Fruit fly (Drosophila melanogaster) whole organism, embryonic: Measurements from ENCODE around the gene CG34300.
A peak's percentile ranks its signal among the peaks of the same experiment; 100 is the strongest.

Source experiments
- Aef1 ChIP-seq: fragments of 200-800 bp; sonication (Bioruptor generic); IDR thresholded peaks from 3 replicates; pipeline ENCODE4 v1.3.6; 2022; ENCODE audit warnings: missing biosample characterization, missing genetic modification characterization
- CG10274 ChIP-seq: fragments of 200-800 bp; sonication (Bioruptor generic); optimal IDR thresholded peaks from 3 replicates; lab custom pipeline; 2017; ENCODE audit warnings: missing biosample characterization, mild to moderate bottlenecking, missing genetic modification characterization
- CG12391 ChIP-seq: fragments of 200-800 bp; sonication (Bioruptor generic); optimal IDR thresholded peaks from 3 replicates; lab custom pipeline; 2018; ENCODE audit warnings: missing biosample characterization, mild to moderate bottlenecking, missing genetic modification characterization, moderate library complexity
- CG13424 ChIP-seq: fragments of 200-800 bp; sonication (Bioruptor generic); optimal IDR thresholded peaks from 2 replicates; lab custom pipeline; 2019; ENCODE audit warnings: missing biosample characterization, mild to moderate bottlenecking, missing genetic modification characterization, moderate library complexity
- CG14441 ChIP-seq: fragments of 200-800 bp; sonication (Bioruptor generic); IDR thresholded peaks from 2 replicates; pipeline ENCODE4 v1.3.6; 2022; ENCODE audit warnings: missing biosample characterization, missing genetic modification characterization
- CG14667 ChIP-seq: fragments of 200-800 bp; sonication (Bioruptor generic); IDR thresholded peaks from 2 replicates; pipeline ENCODE4 v1.3.6; 2022; ENCODE audit warnings: missing biosample characterization, missing genetic modification characterization
- CG15011 ChIP-seq: fragments of 200-800 bp; sonication (Bioruptor generic); optimal IDR thresholded peaks from 3 replicates; lab custom pipeline; 2018; ENCODE audit warnings: missing biosample characterization, mild to moderate bottlenecking, missing genetic modification characterization
- CG15601 ChIP-seq: fragments of 200-800 bp; sonication (Bioruptor generic); optimal IDR thresholded peaks from 3 replicates; lab custom pipeline; 2019; ENCODE audit warnings: missing biosample characterization, mild to moderate bottlenecking, missing genetic modification characterization, moderate library complexity
- CG1603 ChIP-seq: fragments of 200-800 bp; sonication (Bioruptor generic); optimal IDR thresholded peaks from 2 replicates; lab custom pipeline; 2019; ENCODE audit warnings: missing biosample characterization, mild to moderate bottlenecking, missing genetic modification characterization, moderate library complexity
- CG16815 ChIP-seq: fragments of 200-800 bp; sonication (Bioruptor generic); optimal IDR thresholded peaks from 3 replicates; lab custom pipeline; 2017; ENCODE audit warnings: missing biosample characterization, mild to moderate bottlenecking, missing genetic modification characterization
- CG18619 ChIP-seq: fragments of 200-800 bp; sonication (Bioruptor generic); optimal IDR thresholded peaks from 3 replicates; lab custom pipeline; 2017; ENCODE audit warnings: missing biosample characterization, mild to moderate bottlenecking, missing genetic modification characterization
- CG18764 ChIP-seq: fragments of 200-800 bp; sonication (Bioruptor generic); optimal IDR thresholded peaks from 3 replicates; lab custom pipeline; 2016; ENCODE audit warnings: missing biosample characterization, missing genetic modification characterization
- CG30431 ChIP-seq: fragments of 200-800 bp; sonication (Bioruptor generic); optimal IDR thresholded peaks from 2 replicates; lab custom pipeline; 2017; ENCODE audit warnings: missing biosample characterization, missing genetic modification characterization
- CG32772 ChIP-seq: fragments of 200-800 bp; sonication (Bioruptor generic); IDR thresholded peaks from 2 replicates; pipeline ENCODE4 v1.3.6; 2022; ENCODE audit warnings: missing biosample characterization, missing genetic modification characterization
- CG3847 ChIP-seq: fragments of 200-800 bp; sonication (Bioruptor generic); IDR thresholded peaks from 2 replicates; pipeline ENCODE4 v1.3.6; 2022; ENCODE audit warnings: missing biosample characterization, missing genetic modification characterization
- CG7786 ChIP-seq: fragments of 200-800 bp; sonication (Bioruptor generic); optimal IDR thresholded peaks from 2 replicates; lab custom pipeline; 2016; ENCODE audit warnings: missing biosample characterization, missing genetic modification characterization
- CG7987 ChIP-seq: fragments of 200-800 bp; sonication (Bioruptor generic); optimal IDR thresholded peaks from 2 replicates; lab custom pipeline; 2018; ENCODE audit warnings: missing biosample characterization, mild to moderate bottlenecking, missing genetic modification characterization, moderate library complexity
- CG8388 ChIP-seq: fragments of 200-800 bp; sonication (Bioruptor generic); optimal IDR thresholded peaks from 2 replicates; lab custom pipeline; 2019; ENCODE audit warnings: missing biosample characterization, mild to moderate bottlenecking, missing genetic modification characterization, moderate library complexity
- CG8924 ChIP-seq: fragments of 200-800 bp; optimal IDR thresholded peaks from 3 replicates; lab custom pipeline; 2019; ENCODE audit warnings: missing biosample characterization, mild to moderate bottlenecking, missing genetic modification characterization, moderate library complexity
- CkIIα-i1 ChIP-seq: fragments of 200-800 bp; sonication (Bioruptor generic); IDR thresholded peaks from 2 replicates; pipeline ENCODE4 v1.3.6; 2022; ENCODE audit warnings: missing biosample characterization, missing genetic modification characterization
- CoRest ChIP-seq: fragments of 200-800 bp; sonication (Bioruptor generic); optimal IDR thresholded peaks from 3 replicates; lab custom pipeline; 2018; ENCODE audit warnings: missing biosample characterization, mild to moderate bottlenecking, missing genetic modification characterization, moderate library complexity
- E2f1 ChIP-seq: fragments of 200-800 bp; sonication (Bioruptor generic); IDR thresholded peaks from 2 replicates; pipeline ENCODE4 v1.3.6; 2022; ENCODE audit warnings: missing biosample characterization, missing genetic modification characterization
- Eip74EF ChIP-seq, 2 experiments: fragments of 200-800 bp in 1 of 2; fragments of >200 bp in 1 of 2; sonication (Bioruptor generic) in 1 of 2; optimal IDR thresholded peaks; 2 replicates each; lab custom pipeline; 2017 to 2019; ENCODE audit warnings: missing biosample characterization in 2 of 2, missing genetic modification characterization in 2 of 2, mild to moderate bottlenecking in 1 of 2, moderate library complexity in 1 of 2
- HHEX ChIP-seq: fragments of 200-800 bp; sonication (Bioruptor generic); optimal IDR thresholded peaks from 3 replicates; lab custom pipeline; 2017; ENCODE audit warnings: missing biosample characterization, mild to moderate bottlenecking, missing genetic modification characterization, missing genetic modification reagents
- Hey ChIP-seq: fragments of 200-800 bp; sonication (Bioruptor generic); optimal IDR thresholded peaks from 3 replicates; lab custom pipeline; 2018; ENCODE audit warnings: missing biosample characterization, mild to moderate bottlenecking, missing genetic modification characterization
- Hmr ChIP-seq: fragments of 200-800 bp; sonication (Bioruptor generic); optimal IDR thresholded peaks from 3 replicates; lab custom pipeline; 2017; ENCODE audit warnings: mild to moderate bottlenecking, missing biosample characterization, missing genetic modification reagents, missing genetic modification characterization
- Hr3 ChIP-seq: fragments of 200-800 bp; sonication (Bioruptor generic); optimal IDR thresholded peaks from 3 replicates; lab custom pipeline; 2016; ENCODE audit warnings: missing biosample characterization, missing genetic modification characterization
- Hr51 ChIP-seq, 2 experiments: fragments of 200-800 bp; sonication (Bioruptor generic); optimal IDR thresholded peaks; 2 replicates in 1 of 2; 3 replicates in 1 of 2; lab custom pipeline; 2016 to 2018; ENCODE audit warnings: missing biosample characterization in 2 of 2, missing genetic modification characterization in 2 of 2, mild to moderate bottlenecking in 1 of 2, moderate library complexity in 1 of 2
- Max ChIP-seq: fragments of 200-800 bp; sonication (Bioruptor generic); optimal IDR thresholded peaks from 2 replicates; lab custom pipeline; 2016; ENCODE audit warnings: missing biosample characterization, mild to moderate bottlenecking, missing genetic modification characterization
- NFAT ChIP-seq: fragments of 200-800 bp; sonication (Bioruptor generic); IDR thresholded peaks from 2 replicates; pipeline ENCODE4 v1.3.6; 2022; ENCODE audit warnings: missing biosample characterization, missing genetic modification characterization
- Optix ChIP-seq: fragments of 200-800 bp; sonication (Bioruptor generic); IDR thresholded peaks from 3 replicates; pipeline ENCODE4 v1.3.6; 2022; ENCODE audit warnings: missing biosample characterization, missing genetic modification characterization
- Pdp1 ChIP-seq, 2 experiments: fragments of 200-800 bp; sonication (Bioruptor generic); optimal IDR thresholded peaks; 3 replicates each; lab custom pipeline; 2016; ENCODE audit warnings: missing biosample characterization in 2 of 2, missing genetic modification characterization in 2 of 2, mild to moderate bottlenecking in 1 of 2, moderate library complexity in 1 of 2
- Ptx1 ChIP-seq: fragments of 200-800 bp; sonication (Bioruptor generic); IDR thresholded peaks from 2 replicates; pipeline ENCODE4 v1.3.6; 2022; ENCODE audit warnings: missing biosample characterization, missing genetic modification characterization
- Xbp1 ChIP-seq: fragments of 200-800 bp; sonication (Bioruptor generic); optimal IDR thresholded peaks from 3 replicates; lab custom pipeline; 2016; ENCODE audit warnings: missing biosample characterization, mild to moderate bottlenecking, missing genetic modification characterization
- Xrp1 ChIP-seq: fragments of 200-800 bp; sonication (Bioruptor generic); IDR thresholded peaks from 2 replicates; pipeline ENCODE4 v1.3.6; 2022; ENCODE audit warnings: missing biosample characterization, missing genetic modification characterization
- ara ChIP-seq: fragments of 200-800 bp; sonication (Bioruptor generic); IDR thresholded peaks from 2 replicates; pipeline ENCODE4 v1.3.6; 2022; ENCODE audit warnings: missing biosample characterization, missing genetic modification characterization
- chif ChIP-seq, 2 experiments: fragments of 200-800 bp; sonication (Bioruptor generic); optimal IDR thresholded peaks; 3 replicates each; lab custom pipeline; 2016; ENCODE audit warnings: missing biosample characterization in 2 of 2, missing genetic modification characterization in 2 of 2
- dysf ChIP-seq: fragments of 200-800 bp; sonication (Bioruptor generic); IDR thresholded peaks from 3 replicates; pipeline ENCODE4 v1.3.6; 2022; ENCODE audit warnings: missing biosample characterization, missing genetic modification characterization
- ewg ChIP-seq: fragments of 200-800 bp; sonication (Bioruptor generic); optimal IDR thresholded peaks from 3 replicates; lab custom pipeline; 2017; ENCODE audit warnings: mild to moderate bottlenecking, missing biosample characterization, missing genetic modification reagents, missing genetic modification characterization
- gem ChIP-seq: fragments of 200-800 bp; sonication (Bioruptor generic); optimal IDR thresholded peaks from 2 replicates; lab custom pipeline; 2019; ENCODE audit warnings: missing biosample characterization, mild to moderate bottlenecking, missing genetic modification characterization, moderate library complexity
- inv ChIP-seq: fragments of 200-800 bp; sonication (Bioruptor generic); IDR thresholded peaks from 2 replicates; pipeline ENCODE4 v1.3.6; 2022; ENCODE audit warnings: missing biosample characterization, missing genetic modification characterization; ENCODE audit not compliant: partially characterized antibody
- lbe ChIP-seq: fragments of 200-800 bp; sonication (Bioruptor generic); optimal IDR thresholded peaks from 2 replicates; lab custom pipeline; 2016; ENCODE audit warnings: missing biosample characterization, mild to moderate bottlenecking, missing genetic modification characterization
- onecut ChIP-seq: fragments of 200-800 bp; sonication (Bioruptor generic); IDR thresholded peaks from 2 replicates; pipeline ENCODE4 v1.3.6; 2022; ENCODE audit warnings: missing biosample characterization, missing genetic modification characterization
- phol ChIP-seq: fragments of 200-800 bp; sonication (Bioruptor generic); optimal IDR thresholded peaks from 3 replicates; lab custom pipeline; 2018; ENCODE audit warnings: missing biosample characterization, mild to moderate bottlenecking, missing genetic modification characterization, moderate library complexity
- pum ChIP-seq: fragments of 200-800 bp; sonication (Bioruptor generic); optimal IDR thresholded peaks from 2 replicates; lab custom pipeline; 2016; ENCODE audit warnings: missing biosample characterization, missing genetic modification characterization
- sc ChIP-seq, 3 experiments: fragments of >200 bp in 2 of 3; fragments of 200-800 bp in 1 of 3; sonication (Bioruptor generic) in 1 of 3; optimal IDR thresholded peaks; 2 replicates in 2 of 3; 3 replicates in 1 of 3; lab custom pipeline; 2017; ENCODE audit warnings: mild to moderate bottlenecking in 1 of 3, missing biosample characterization in 1 of 3, missing genetic modification characterization in 1 of 3, missing genetic modification reagents in 1 of 3
- schlank ChIP-seq: fragments of 200-800 bp; sonication (Bioruptor generic); optimal IDR thresholded peaks from 2 replicates; lab custom pipeline; 2018; ENCODE audit warnings: missing biosample characterization, mild to moderate bottlenecking, missing genetic modification characterization
- sob ChIP-seq: fragments of 200-800 bp; sonication (Bioruptor generic); IDR thresholded peaks from 2 replicates; pipeline ENCODE4 v1.3.6; 2022; ENCODE audit warnings: missing biosample characterization, missing genetic modification characterization
- zf30C ChIP-seq: fragments of 200-800 bp; sonication (Bioruptor generic); optimal IDR thresholded peaks from 3 replicates; lab custom pipeline; 2018; ENCODE audit warnings: missing biosample characterization, mild to moderate bottlenecking, missing genetic modification characterization

Gene CG34300

dm6 chr3R:30263708-30264107, 42.7 kb downstream of the CG34300 start (continued):
- TF ChIP-seq CG15601 (peak; percentile 6), CG7786 (no peak), ara (GFP tag; lab: Robert Waterston, UW) (0 out of 2 replicates have a peak, but pooled peaks have one; percentile 43), pum (GFP tag; lab: Kevin White, UChicago) (no peak), CG15011 (GFP tag; lab: Kevin White, UChicago) (no peak), CG18619 (no peak), CG8388 (GFP tag; lab: Kevin White, UChicago) (peak; percentile 51), CG7987 (GFP tag; lab: Kevin White, UChicago) (no peak), sob (GFP tag; lab: Robert Waterston, UW) (no peak), Hr3 (GFP tag; lab: Kevin White, UChicago) (peak; percentile 22), CG10274 (GFP tag; lab: Kevin White, UChicago) (no peak), zf30C (peak; percentile 67), CG14667 (GFP tag; lab: Robert Waterston, UW) (no peak), Eip74EF (GFP tag; optimal IDR thresholded peaks at IDR 0.05; lab: Kevin White, UChicago) (peak in 1 of 2 experiments; percentile 13), inv (GFP tag; lab: Robert Waterston, UW) (no peak), Max (GFP tag; lab: Kevin White, UChicago) (no peak), gem (tag; lab: Kevin White, UChicago) (peak; percentile 71), chif (GFP tag; optimal IDR thresholded peaks at IDR 0.05; lab: Kevin White, UChicago) (peak in 1 of 2 experiments; percentile 28), Hmr (GFP tag; lab: Kevin White, UChicago) (no peak), CkIIα-i1 (GFP tag; lab: Robert Waterston, UW) (no peak), HHEX (GFP tag; lab: Kevin White, UChicago) (no peak), CG16815 (peak; percentile 51), CG30431 (GFP tag; lab: Kevin White, UChicago) (peak; percentile 26), Xbp1 (GFP tag; lab: Kevin White, UChicago) (peak; percentile 27), Pdp1 (GFP tag; optimal IDR thresholded peaks at IDR 0.05; lab: Kevin White, UChicago) (peak; percentile 27 to 45), CG13424 (tag; lab: Kevin White, UChicago) (peak; percentile 38), CG12391 (peak; percentile 54), CG18764 (no peak), CG1603 (tag; lab: Kevin White, UChicago) (peak; percentile 50), NFAT (no peak), CG8924 (tag; lab: Kevin White, UChicago) (peak; percentile 35), phol (peak; percentile 33), Hr51 (GFP tag; optimal IDR thresholded peaks at IDR 0.05; lab: Kevin White, UChicago) (peak in 1 of 2 experiments; percentile 25), CG3847 (0 out of 2 replicates have a peak, but pooled peaks have one; percentile 12), schlank (tag; lab: Kevin White, UChicago) (no peak), lbe (GFP tag; lab: Kevin White, UChicago) (peak; percentile 16), onecut (GFP tag; lab: Robert Waterston, UW) (0 out of 2 replicates have a peak, but pooled peaks have one; percentile 24), CoRest (tag; lab: Kevin White, UChicago) (peak; percentile 41), ewg (peak; percentile 2), Hey (tag; lab: Kevin White, UChicago) (no peak), E2f1 (GFP tag; lab: Robert Waterston, UW) (no peak; the same call in 1 of the 2 replicates), CG14441 (GFP tag; lab: Robert Waterston, UW) (no peak), sc (optimal IDR thresholded peaks at IDR 0.05; lab: Kevin White, UChicago) (no peak), sc (GFP tag; optimal IDR thresholded peaks at IDR 0.05; lab: Kevin White, UChicago) (peak; percentile 23), Optix (GFP tag; lab: Robert Waterston, UW) (no peak), CG32772 (GFP tag; lab: Robert Waterston, UW) (0 out of 2 replicates have a peak, but pooled peaks have one; percentile 26), dysf (GFP tag; lab: Robert Waterston, UW) (peak; percentile 43; the same call in 1 of the 3 replicates), Xrp1 (peak; percentile 78), Aef1 (GFP tag; lab: Robert Waterston, UW) (no peak), Ptx1 (GFP tag; lab: Robert Waterston, UW) (peak; percentile 29; the same call in 1 of the 2 replicates)
